Worm (Caenorhabditis elegans) whole organism, L3 larva: ENCODE results near the gene ZK686.3.

Source experiments
- ceh-82 ChIP-seq: fragments of 150-350 bp; optimal IDR thresholded peaks from 2 replicates; lab custom pipeline; 2014; ENCODE audit warnings: missing biosample characterization, missing genetic modification characterization
- nhr-11 ChIP-seq: fragments of 150-350 bp; optimal IDR thresholded peaks from 2 replicates; lab custom pipeline; 2014; ENCODE audit warnings: missing biosample characterization, missing genetic modification characterization
- nhr-12 ChIP-seq: fragments of 150-350 bp; optimal IDR thresholded peaks from 2 replicates; lab custom pipeline; 2014; ENCODE audit warnings: missing biosample characterization, missing genetic modification characterization
- nhr-237 ChIP-seq: fragments of 150-350 bp; optimal IDR thresholded peaks from 2 replicates; lab custom pipeline; 2014; ENCODE audit warnings: missing biosample characterization, missing genetic modification characterization
- unc-62 ChIP-seq: fragments of 150-350 bp; sonication (generic microtip); optimal IDR thresholded peaks from 4 replicates; lab custom pipeline; 2014; ENCODE audit warnings: missing biosample characterization, missing genetic modification reagents, missing genetic modification characterization

DNA sequence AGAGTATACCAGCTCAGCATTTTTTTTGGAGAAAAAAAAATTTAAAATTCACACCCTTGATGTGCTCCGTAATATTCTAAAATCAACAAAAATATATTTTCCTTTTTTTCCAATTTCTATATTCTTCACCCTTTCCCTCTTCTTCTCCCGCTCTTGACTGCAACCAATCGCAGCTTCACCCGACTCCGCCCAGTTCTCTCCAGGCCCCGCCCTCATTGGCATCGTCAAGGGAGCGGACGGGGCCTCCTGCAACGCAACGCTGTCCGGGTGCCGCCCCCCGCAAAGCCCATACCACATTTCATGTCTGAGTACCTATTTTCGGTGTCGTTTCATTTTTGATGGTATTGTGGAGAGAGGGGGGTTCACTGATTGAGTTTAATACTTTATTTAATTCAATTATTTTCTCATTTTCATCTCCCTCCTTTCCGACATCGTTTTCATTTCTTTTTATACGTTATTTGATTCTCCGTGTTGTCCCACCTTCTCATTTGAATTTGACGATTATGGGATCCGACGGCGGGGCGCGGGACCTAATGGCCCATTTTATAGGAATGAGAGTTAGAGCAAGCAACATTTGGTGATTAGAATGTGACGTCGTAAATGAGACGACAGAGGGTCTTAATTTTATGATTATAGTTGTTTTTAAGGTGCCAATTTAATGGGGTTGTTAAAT lies 43.5 kb upstream of the ZK686.3 start:
- TF ChIP-seq nhr-237 (tag; lab: Kevin White, UChicago) (no peak), ceh-82 (tag; lab: Kevin White, UChicago) (no peak), unc-62 (GFP tag; lab: Kevin White, UChicago) (no peak), nhr-12 (no peak), nhr-11 (no peak)
